Fruit fly (Drosophila melanogaster) whole organism, embryonic: ENCODE measurements around the gene Pex14.

Source experiments
- Atf-2 ChIP-seq: fragments of 200-800 bp; sonication (Bioruptor generic); optimal IDR thresholded peaks from 2 replicates; lab custom pipeline; 2016; ENCODE audit warnings: missing biosample characterization, missing genetic modification characterization
- Atf3 ChIP-seq: fragments of 200-800 bp; sonication (Bioruptor generic); optimal IDR thresholded peaks from 3 replicates; lab custom pipeline; 2016; ENCODE audit warnings: missing biosample characterization, missing genetic modification characterization
- B-H1 ChIP-seq: fragments of 200-800 bp; sonication (Bioruptor generic); IDR thresholded peaks from 3 replicates; pipeline ENCODE4 v1.3.6; 2022; ENCODE audit warnings: missing biosample characterization, missing genetic modification characterization
- CG10274 ChIP-seq: fragments of 200-800 bp; sonication (Bioruptor generic); optimal IDR thresholded peaks from 3 replicates; lab custom pipeline; 2017; ENCODE audit warnings: missing biosample characterization, mild to moderate bottlenecking, missing genetic modification characterization
- CG10654 ChIP-seq: fragments of 200-800 bp; sonication (Bioruptor generic); optimal IDR thresholded peaks from 2 replicates; lab custom pipeline; 2016; ENCODE audit warnings: missing biosample characterization, missing genetic modification characterization
- CG11456 ChIP-seq: fragments of 200-800 bp; sonication (Bioruptor generic); IDR thresholded peaks from 3 replicates; pipeline ENCODE4 v1.3.6; 2022; ENCODE audit warnings: missing biosample characterization, missing genetic modification characterization
- CG1233 ChIP-seq: fragments of 200-800 bp; sonication (Bioruptor generic); optimal IDR thresholded peaks from 4 replicates; lab custom pipeline; 2018; ENCODE audit warnings: missing biosample characterization, mild to moderate bottlenecking, missing genetic modification characterization
- CG14860 ChIP-seq: fragments of 200-800 bp; sonication (Bioruptor generic); IDR thresholded peaks from 3 replicates; pipeline ENCODE4 v1.3.6; 2022; ENCODE audit warnings: missing biosample characterization, missing genetic modification characterization; ENCODE audit not compliant: partially characterized antibody
- CG16779 ChIP-seq: fragments of 200-800 bp; sonication (Bioruptor generic); IDR thresholded peaks from 2 replicates; pipeline ENCODE4 v1.3.6; 2022; ENCODE audit warnings: missing biosample characterization, missing genetic modification characterization
- CG17568 ChIP-seq: fragments of 200-800 bp; sonication (Bioruptor generic); optimal IDR thresholded peaks from 2 replicates; lab custom pipeline; 2018; ENCODE audit warnings: missing biosample characterization, mild to moderate bottlenecking, missing genetic modification characterization, moderate library complexity
- CG30403 ChIP-seq: fragments of 200-800 bp; sonication (Bioruptor generic); optimal IDR thresholded peaks from 3 replicates; lab custom pipeline; 2016; ENCODE audit warnings: missing biosample characterization, missing genetic modification characterization
- CG31388 ChIP-seq: fragments of 200-800 bp; sonication (Bioruptor generic); optimal IDR thresholded peaks from 2 replicates; lab custom pipeline; 2016; ENCODE audit warnings: missing biosample characterization, missing genetic modification characterization
- CG34422 ChIP-seq: fragments of 200-800 bp; sonication (Bioruptor generic); IDR thresholded peaks from 3 replicates; pipeline ENCODE4 v1.3.6; 2022; ENCODE audit warnings: missing biosample characterization, missing genetic modification characterization
- CG4328 ChIP-seq: fragments of 200-800 bp; sonication (Bioruptor generic); optimal IDR thresholded peaks from 3 replicates; lab custom pipeline; 2017; ENCODE audit warnings: missing biosample characterization, missing genetic modification reagents, missing genetic modification characterization
- CG7556 ChIP-seq: fragments of 200-800 bp; sonication (Bioruptor generic); optimal IDR thresholded peaks from 2 replicates; lab custom pipeline; 2017; ENCODE audit warnings: missing biosample characterization, mild to moderate bottlenecking, missing genetic modification characterization
- CG8388 ChIP-seq: fragments of 200-800 bp; sonication (Bioruptor generic); optimal IDR thresholded peaks from 2 replicates; lab custom pipeline; 2019; ENCODE audit warnings: missing biosample characterization, mild to moderate bottlenecking, missing genetic modification characterization, moderate library complexity
- Dad ChIP-seq: fragments of 200-800 bp; sonication (Bioruptor generic); optimal IDR thresholded peaks from 3 replicates; lab custom pipeline; 2016; ENCODE audit warnings: missing biosample characterization, missing genetic modification characterization
- Ets65A ChIP-seq: fragments of 200-800 bp; sonication (Bioruptor generic); peaks from one replicate; lab custom pipeline; 2016; ENCODE audit warnings: missing biosample characterization, missing genetic modification characterization
- Ets97D ChIP-seq: fragments of 200-800 bp; sonication (Bioruptor generic); optimal IDR thresholded peaks from 3 replicates; lab custom pipeline; 2016; ENCODE audit warnings: missing biosample characterization, missing genetic modification characterization
- Fer2 ChIP-seq: fragments of 200-800 bp; sonication (Bioruptor generic); optimal IDR thresholded peaks from 2 replicates; lab custom pipeline; 2018; ENCODE audit warnings: missing biosample characterization, mild to moderate bottlenecking, missing genetic modification characterization, moderate library complexity
- GATAe ChIP-seq: fragments of 200-800 bp; sonication (Bioruptor generic); conservative IDR thresholded peaks from 2 replicates; pipeline ENCODE4 v1.3.6; 2022; ENCODE audit warnings: missing biosample characterization, missing genetic modification characterization
- H15 ChIP-seq: fragments of 200-800 bp; sonication (Bioruptor generic); IDR thresholded peaks from 3 replicates; pipeline ENCODE4 v1.3.6; 2022; ENCODE audit warnings: missing biosample characterization, missing genetic modification characterization
- Mad ChIP-seq: fragments of 200-800 bp; sonication (Bioruptor generic); optimal IDR thresholded peaks from 2 replicates; lab custom pipeline; 2016; ENCODE audit warnings: missing biosample characterization, missing genetic modification characterization
- Max ChIP-seq: fragments of 200-800 bp; sonication (Bioruptor generic); optimal IDR thresholded peaks from 2 replicates; lab custom pipeline; 2016; ENCODE audit warnings: missing biosample characterization, mild to moderate bottlenecking, missing genetic modification characterization
- NC2β ChIP-seq: fragments of 200-800 bp; sonication (Bioruptor generic); optimal IDR thresholded peaks from 2 replicates; lab custom pipeline; 2016; ENCODE audit warnings: missing biosample characterization, missing genetic modification characterization
- Sox100B ChIP-seq: fragments of 200-800 bp; sonication (Bioruptor generic); optimal IDR thresholded peaks from 3 replicates; lab custom pipeline; 2018; ENCODE audit warnings: missing biosample characterization, mild to moderate bottlenecking, missing genetic modification characterization
- Sox102F ChIP-seq: fragments of 200-800 bp; sonication (Bioruptor generic); optimal IDR thresholded peaks from 2 replicates; lab custom pipeline; 2018; ENCODE audit warnings: missing biosample characterization, mild to moderate bottlenecking, missing genetic modification characterization, moderate library complexity
- Sry-β ChIP-seq: fragments of 200-800 bp; sonication (Bioruptor generic); optimal IDR thresholded peaks from 2 replicates; lab custom pipeline; 2018; ENCODE audit warnings: missing biosample characterization, mild to moderate bottlenecking, missing genetic modification characterization, moderate library complexity
- al ChIP-seq: fragments of 200-800 bp; sonication (Bioruptor generic); IDR thresholded peaks from 2 replicates; pipeline ENCODE4 v1.3.6; 2022; ENCODE audit warnings: missing biosample characterization, missing genetic modification characterization
- cato ChIP-seq: fragments of 200-800 bp; sonication (Bioruptor generic); optimal IDR thresholded peaks from 2 replicates; lab custom pipeline; 2016; ENCODE audit warnings: missing biosample characterization, missing genetic modification characterization, borderline replicate concordance
- crc ChIP-seq: fragments of 200-800 bp; sonication (Bioruptor generic); optimal IDR thresholded peaks from 2 replicates; lab custom pipeline; 2016; ENCODE audit warnings: missing biosample characterization, missing genetic modification characterization
- crp ChIP-seq, 2 experiments: fragments of 200-800 bp; sonication (Bioruptor generic); optimal IDR thresholded peaks; 2 replicates in 1 of 2; 3 replicates in 1 of 2; lab custom pipeline; 2017; ENCODE audit warnings: missing biosample characterization in 2 of 2, missing genetic modification characterization in 2 of 2, mild to moderate bottlenecking in 1 of 2, moderate library complexity in 1 of 2
- dmrt11E ChIP-seq: fragments of 200-800 bp; sonication (Bioruptor generic); optimal IDR thresholded peaks from 3 replicates; lab custom pipeline; 2018; ENCODE audit warnings: missing biosample characterization, mild to moderate bottlenecking, missing genetic modification characterization, moderate library complexity
- exex ChIP-seq: fragments of 200-800 bp; sonication (Bioruptor generic); optimal IDR thresholded peaks from 4 replicates; lab custom pipeline; 2018; ENCODE audit warnings: missing biosample characterization, mild to moderate bottlenecking, missing genetic modification characterization, moderate library complexity
- fru ChIP-seq: fragments of >200 bp; optimal IDR thresholded peaks from 2 replicates; lab custom pipeline; 2017
- gce ChIP-seq: fragments of 200-800 bp; sonication (Bioruptor generic); IDR thresholded peaks from 3 replicates; pipeline ENCODE4 v1.3.6; 2022; ENCODE audit warnings: missing biosample characterization, missing genetic modification characterization
- inv ChIP-seq: fragments of 200-800 bp; sonication (Bioruptor generic); IDR thresholded peaks from 2 replicates; pipeline ENCODE4 v1.3.6; 2022; ENCODE audit warnings: missing biosample characterization, missing genetic modification characterization; ENCODE audit not compliant: partially characterized antibody
- jigr1 ChIP-seq: fragments of 200-800 bp; sonication (Bioruptor generic); IDR thresholded peaks from 3 replicates; pipeline ENCODE4 v1.3.6; 2022; ENCODE audit warnings: missing biosample characterization, missing genetic modification characterization
- knrl ChIP-seq: fragments of 200-800 bp; sonication (Bioruptor generic); IDR thresholded peaks from 3 replicates; pipeline ENCODE4 v1.3.6; 2022; ENCODE audit warnings: missing biosample characterization, missing genetic modification characterization; ENCODE audit not compliant: partially characterized antibody
- mld ChIP-seq: fragments of 200-800 bp; sonication (Bioruptor generic); IDR thresholded peaks from 3 replicates; pipeline ENCODE4 v1.3.6; 2022; ENCODE audit warnings: missing biosample characterization, missing genetic modification characterization; ENCODE audit not compliant: partially characterized antibody
- org-1 ChIP-seq: fragments of 200-800 bp; sonication (Bioruptor generic); optimal IDR thresholded peaks from 2 replicates; lab custom pipeline; 2017; ENCODE audit warnings: missing biosample characterization, missing genetic modification characterization
- pb ChIP-seq: fragments of 200-800 bp; sonication (Bioruptor generic); optimal IDR thresholded peaks from 3 replicates; lab custom pipeline; 2016; ENCODE audit warnings: missing biosample characterization, missing genetic modification characterization
- salm ChIP-seq: fragments of 200-800 bp; sonication (Bioruptor generic); optimal IDR thresholded peaks from 2 replicates; lab custom pipeline; 2018; ENCODE audit warnings: missing biosample characterization, mild to moderate bottlenecking, missing genetic modification characterization
- sc ChIP-seq, 3 experiments: fragments of >200 bp in 2 of 3; fragments of 200-800 bp in 1 of 3; sonication (Bioruptor generic) in 1 of 3; optimal IDR thresholded peaks; 2 replicates in 2 of 3; 3 replicates in 1 of 3; lab custom pipeline; 2017; ENCODE audit warnings: mild to moderate bottlenecking in 1 of 3, missing biosample characterization in 1 of 3, missing genetic modification characterization in 1 of 3, missing genetic modification reagents in 1 of 3
- schlank ChIP-seq: fragments of 200-800 bp; sonication (Bioruptor generic); optimal IDR thresholded peaks from 2 replicates; lab custom pipeline; 2018; ENCODE audit warnings: missing biosample characterization, mild to moderate bottlenecking, missing genetic modification characterization
- slou ChIP-seq: fragments of 200-800 bp; sonication (Bioruptor generic); optimal IDR thresholded peaks from 3 replicates; lab custom pipeline; 2016; ENCODE audit warnings: missing biosample characterization, missing genetic modification characterization
- sr ChIP-seq: fragments of 200-800 bp; sonication (Bioruptor generic); IDR thresholded peaks from 3 replicates; pipeline ENCODE4 v1.3.6; 2022; ENCODE audit warnings: missing biosample characterization, missing genetic modification characterization
- ttk ChIP-seq: fragments of 200-800 bp; sonication (Bioruptor generic); IDR thresholded peaks from 2 replicates; pipeline ENCODE4 v2.1.2; 2022; ENCODE audit warnings: missing biosample characterization, missing genetic modification characterization
- zfh1 ChIP-seq: fragments of 200-800 bp; sonication (Bioruptor generic); IDR thresholded peaks from 3 replicates; pipeline ENCODE4 v1.3.6; 2022; ENCODE audit warnings: missing biosample characterization, missing genetic modification characterization

The Pex14 gene

dm6 chr3L:20730323-20731238 is 48.0 kb upstream of the Pex14 start, which contains the start of gene CG13252 (continued):
- TF ChIP-seq CG16779 (GFP tag; lab: Robert Waterston, UW) = no peak
- no peak for TF ChIP-seq CG14860 (GFP tag; lab: Robert Waterston, UW)
- no peak for TF ChIP-seq CG10654 (GFP tag; lab: Kevin White, UChicago)
- no peak for TF ChIP-seq pb (GFP tag; lab: Kevin White, UChicago)
- no peak for TF ChIP-seq CG7556
- TF ChIP-seq Sry-β (GFP tag; lab: Kevin White, UChicago) = peak; percentile 11
- no peak for TF ChIP-seq H15 (GFP tag; lab: Robert Waterston, UW)
- peak; percentile 12; the same call in 1 of the 3 replicates for TF ChIP-seq CG34422
- TF ChIP-seq Fer2 = no peak
- no peak for TF ChIP-seq Dad (GFP tag; lab: Kevin White, UChicago)
- no peak for TF ChIP-seq CG11456 (GFP tag; lab: Robert Waterston, UW)
- no peak for TF ChIP-seq Max (GFP tag; lab: Kevin White, UChicago)
- peak; percentile 89 for TF ChIP-seq Ets65A (GFP tag; lab: Kevin White, UChicago)
- no peak for TF ChIP-seq zfh1 (GFP tag; lab: Robert Waterston, UW)
- no peak for TF ChIP-seq inv (GFP tag; lab: Robert Waterston, UW)
- no peak for TF ChIP-seq salm
- TF ChIP-seq exex (tag; lab: Kevin White, UChicago) = peak; percentile 20
- TF ChIP-seq schlank = peak; percentile 42
- TF ChIP-seq B-H1 = no peak; the same call in 2 of the 3 replicates
- TF ChIP-seq CG1233 (GFP tag; lab: Kevin White, UChicago) = peak; percentile 24
- no peak for TF ChIP-seq dmrt11E (tag; lab: Kevin White, UChicago)
- TF ChIP-seq Mad = peak; percentile 27
- peak; percentile 16; the same call in 1 of the 2 replicates for TF ChIP-seq GATAe (GFP tag; lab: Robert Waterston, UW)
- no peak for TF ChIP-seq NC2β (GFP tag; lab: Kevin White, UChicago)
- no peak for TF ChIP-seq al (GFP tag; lab: Robert Waterston, UW)
- no peak for TF ChIP-seq jigr1
- TF ChIP-seq sc (optimal IDR thresholded peaks at IDR 0.05; lab: Kevin White, UChicago) = no peak
- no peak for TF ChIP-seq sc (GFP tag; optimal IDR thresholded peaks at IDR 0.05; lab: Kevin White, UChicago)
- no peak for TF ChIP-seq Atf-2
- TF ChIP-seq CG17568 = peak; percentile 38
- TF ChIP-seq ttk (GFP tag; lab: Robert Waterston, UW) = no peak
- TF ChIP-seq Sox102F (GFP tag; lab: Kevin White, UChicago) = peak; percentile 7
- no peak for TF ChIP-seq gce
- TF ChIP-seq fru (lab: Kevin White, UChicago) = no peak
- no peak for TF ChIP-seq crp (GFP tag; optimal IDR thresholded peaks at IDR 0.05; lab: Kevin White, UChicago)
- no peak for TF ChIP-seq Ets97D
- TF ChIP-seq Atf3 (GFP tag; lab: Kevin White, UChicago) = no peak
- no peak for TF ChIP-seq CG30403
- TF ChIP-seq crc = peak; percentile 38
- TF ChIP-seq org-1 (GFP tag; lab: Kevin White, UChicago) = no peak
- no peak for TF ChIP-seq CG8388 (GFP tag; lab: Kevin White, UChicago)
- TF ChIP-seq slou (GFP tag; lab: Kevin White, UChicago) = no peak
- TF ChIP-seq Sox100B (GFP tag; lab: Kevin White, UChicago) = peak; percentile 32
- TF ChIP-seq mld = no peak
- peak; percentile 25 for TF ChIP-seq CG4328
- TF ChIP-seq sr (GFP tag; lab: Robert Waterston, UW) = no peak
- no peak for TF ChIP-seq CG10274 (GFP tag; lab: Kevin White, UChicago)
- no peak for TF ChIP-seq knrl (GFP tag; lab: Robert Waterston, UW)
- TF ChIP-seq CG31388 (GFP tag; lab: Kevin White, UChicago) = no peak
- TF ChIP-seq cato (GFP tag; lab: Kevin White, UChicago) = no peak
